Fruit fly (Drosophila melanogaster) whole organism, embryonic: ENCODE measurements around the gene PAPLA1.

ENCODE experiments used
- Blimp-1 ChIP-seq: fragments of 200-800 bp; sonication (Bioruptor generic); optimal IDR thresholded peaks from 3 replicates; lab custom pipeline; 2018; ENCODE audit warnings: missing biosample characterization, missing genetic modification characterization, mild to moderate bottlenecking, moderate library complexity, missing genetic modification reagents
- CG11723 ChIP-seq: fragments of 200-800 bp; sonication (Bioruptor generic); optimal IDR thresholded peaks from 2 replicates; lab custom pipeline; 2017; ENCODE audit warnings: missing biosample characterization, mild to moderate bottlenecking, missing genetic modification characterization
- CG13296 ChIP-seq: fragments of 200-800 bp; sonication (Bioruptor generic); optimal IDR thresholded peaks from 3 replicates; lab custom pipeline; 2018; ENCODE audit warnings: missing biosample characterization, mild to moderate bottlenecking, missing genetic modification characterization
- CG13624 ChIP-seq: fragments of 200-800 bp; sonication (Bioruptor generic); optimal IDR thresholded peaks from 2 replicates; lab custom pipeline; 2016; ENCODE audit warnings: missing biosample characterization, missing genetic modification characterization
- CG14710 ChIP-seq: fragments of 200-800 bp; sonication (Bioruptor generic); optimal IDR thresholded peaks from 3 replicates; lab custom pipeline; 2019; ENCODE audit warnings: missing biosample characterization, mild to moderate bottlenecking, missing genetic modification characterization, moderate library complexity
- CG14860 ChIP-seq: fragments of 200-800 bp; sonication (Bioruptor generic); IDR thresholded peaks from 3 replicates; pipeline ENCODE4 v1.3.6; 2022; ENCODE audit warnings: missing biosample characterization, missing genetic modification characterization; ENCODE audit not compliant: partially characterized antibody
- CG15514 ChIP-seq: fragments of 200-800 bp; sonication (Bioruptor generic); optimal IDR thresholded peaks from 3 replicates; lab custom pipeline; 2017; ENCODE audit warnings: missing biosample characterization, missing genetic modification characterization, mild to moderate bottlenecking, moderate library complexity, missing genetic modification reagents
- CG2120 ChIP-seq: fragments of 200-800 bp; sonication (Bioruptor generic); optimal IDR thresholded peaks from 3 replicates; lab custom pipeline; 2016; ENCODE audit warnings: missing biosample characterization, missing genetic modification characterization
- CG2129 ChIP-seq: fragments of 200-800 bp; sonication (Bioruptor generic); IDR thresholded peaks from 2 replicates; pipeline ENCODE4 v1.3.6; 2022; ENCODE audit warnings: missing biosample characterization, missing genetic modification characterization; ENCODE audit not compliant: partially characterized antibody
- CG3281 ChIP-seq: fragments of 200-800 bp; sonication (Bioruptor generic); optimal IDR thresholded peaks from 3 replicates; lab custom pipeline; 2017; ENCODE audit warnings: missing biosample characterization, mild to moderate bottlenecking, missing genetic modification characterization
- CG42726 ChIP-seq: fragments of 200-800 bp; sonication (Bioruptor generic); IDR thresholded peaks from 2 replicates; pipeline ENCODE4 v1.3.6; 2022; ENCODE audit warnings: missing biosample characterization, missing genetic modification characterization; ENCODE audit not compliant: partially characterized antibody
- CG7745 ChIP-seq: fragments of 200-800 bp; sonication (Bioruptor generic); optimal IDR thresholded peaks from 2 replicates; lab custom pipeline; 2018; ENCODE audit warnings: missing biosample characterization, mild to moderate bottlenecking, missing genetic modification characterization, moderate library complexity
- CG7963 ChIP-seq: fragments of 200-800 bp; sonication (Bioruptor generic); IDR thresholded peaks from 3 replicates; pipeline ENCODE4 v1.3.6; 2022; ENCODE audit warnings: missing biosample characterization, missing genetic modification characterization; ENCODE audit not compliant: partially characterized antibody
- CG8359 ChIP-seq: fragments of 200-800 bp; sonication (Bioruptor generic); optimal IDR thresholded peaks from 2 replicates; lab custom pipeline; 2017; ENCODE audit warnings: missing biosample characterization, mild to moderate bottlenecking, missing genetic modification characterization, borderline replicate concordance
- CG9215 ChIP-seq: fragments of 200-800 bp; sonication (Bioruptor generic); IDR thresholded peaks from 2 replicates; pipeline ENCODE4 v1.3.6; 2022; ENCODE audit warnings: missing biosample characterization, missing genetic modification characterization
- CG9797 ChIP-seq: fragments of 200-800 bp; sonication (Bioruptor generic); optimal IDR thresholded peaks from 3 replicates; lab custom pipeline; 2018; ENCODE audit warnings: missing biosample characterization, mild to moderate bottlenecking, missing genetic modification characterization
- Dp ChIP-seq: fragments of 200-800 bp; sonication (Bioruptor generic); optimal IDR thresholded peaks from 2 replicates; lab custom pipeline; 2018; ENCODE audit warnings: missing biosample characterization, mild to moderate bottlenecking, missing genetic modification characterization, moderate library complexity
- Dref ChIP-seq: fragments of 200-800 bp; sonication (Bioruptor generic); IDR thresholded peaks from 2 replicates; pipeline ENCODE4 v1.3.6; 2022; ENCODE audit warnings: missing biosample characterization, missing genetic modification characterization
- Gsc ChIP-seq: fragments of 200-800 bp; sonication (Bioruptor generic); IDR thresholded peaks from 2 replicates; pipeline ENCODE4 v1.3.6; 2022; ENCODE audit warnings: missing biosample characterization, missing genetic modification characterization
- HLH4C ChIP-seq: fragments of 200-800 bp; sonication (Bioruptor generic); IDR thresholded peaks from 3 replicates; pipeline ENCODE4 v1.3.6; 2022; ENCODE audit warnings: missing biosample characterization, missing genetic modification characterization; ENCODE audit not compliant: partially characterized antibody
- HLHmδ ChIP-seq: fragments of 200-800 bp; sonication (Bioruptor generic); optimal IDR thresholded peaks from 2 replicates; lab custom pipeline; 2018; ENCODE audit warnings: missing biosample characterization, mild to moderate bottlenecking, missing genetic modification characterization, moderate library complexity
- Hand ChIP-seq: fragments of 200-800 bp; sonication (Bioruptor generic); optimal IDR thresholded peaks from 2 replicates; lab custom pipeline; 2017; ENCODE audit warnings: mild to moderate bottlenecking, missing biosample characterization, missing genetic modification reagents, missing genetic modification characterization
- HmgZ ChIP-seq: fragments of 200-800 bp; sonication (Bioruptor generic); optimal IDR thresholded peaks from 2 replicates; lab custom pipeline; 2018; ENCODE audit warnings: missing biosample characterization, mild to moderate bottlenecking, missing genetic modification characterization
- Hmx ChIP-seq: fragments of 200-800 bp; sonication (Bioruptor generic); optimal IDR thresholded peaks from 2 replicates; lab custom pipeline; 2016; ENCODE audit warnings: missing biosample characterization, missing genetic modification characterization
- Hr51 ChIP-seq, 2 experiments: fragments of 200-800 bp; sonication (Bioruptor generic); optimal IDR thresholded peaks; 2 replicates in 1 of 2; 3 replicates in 1 of 2; lab custom pipeline; 2016 to 2018; ENCODE audit warnings: missing biosample characterization in 2 of 2, missing genetic modification characterization in 2 of 2, mild to moderate bottlenecking in 1 of 2, moderate library complexity in 1 of 2
- Jarid2 ChIP-seq: fragments of 200-800 bp; sonication (Bioruptor generic); optimal IDR thresholded peaks from 3 replicates; lab custom pipeline; 2017; ENCODE audit warnings: mild to moderate bottlenecking, missing biosample characterization, missing genetic modification reagents, missing genetic modification characterization
- Med ChIP-seq: fragments of 200-800 bp; sonication (Bioruptor generic); peaks from one replicate; lab custom pipeline; 2016; ENCODE audit warnings: missing biosample characterization, missing genetic modification characterization, mild to moderate bottlenecking, inconsistent platforms, moderate library complexity
- Pdp1 ChIP-seq, 2 experiments: fragments of 200-800 bp; sonication (Bioruptor generic); optimal IDR thresholded peaks; 3 replicates each; lab custom pipeline; 2016; ENCODE audit warnings: missing biosample characterization in 2 of 2, missing genetic modification characterization in 2 of 2, mild to moderate bottlenecking in 1 of 2, moderate library complexity in 1 of 2
- Sry-δ ChIP-seq: fragments of 200-800 bp; sonication (Bioruptor generic); optimal IDR thresholded peaks from 2 replicates; lab custom pipeline; 2016; ENCODE audit warnings: missing biosample characterization, missing genetic modification characterization
- Stat92E ChIP-seq, 3 experiments: fragments of >200 bp in 2 of 3; fragments of 200-800 bp in 1 of 3; sonication (Bioruptor generic) in 1 of 3; optimal IDR thresholded peaks; 2 replicates each; lab custom pipeline; 2017 to 2019; ENCODE audit warnings: missing biosample characterization in 3 of 3, missing genetic modification characterization in 3 of 3, mild to moderate bottlenecking in 1 of 3, moderate library complexity in 1 of 3
- Vsx1 ChIP-seq: fragments of 200-800 bp; sonication (Bioruptor generic); optimal IDR thresholded peaks from 2 replicates; lab custom pipeline; 2017; ENCODE audit warnings: missing biosample characterization, mild to moderate bottlenecking, missing genetic modification characterization, missing genetic modification reagents
- amos ChIP-seq: fragments of 200-800 bp; sonication (Bioruptor generic); IDR thresholded peaks from 2 replicates; pipeline ENCODE4 v1.3.6; 2022; ENCODE audit warnings: missing biosample characterization, missing genetic modification characterization; ENCODE audit not compliant: partially characterized antibody
- bbx ChIP-seq: fragments of 200-800 bp; sonication (Bioruptor generic); IDR thresholded peaks from 2 replicates; pipeline ENCODE4 v1.3.6; 2022; ENCODE audit warnings: missing biosample characterization, missing genetic modification characterization; ENCODE audit not compliant: partially characterized antibody
- caup ChIP-seq: fragments of 200-800 bp; sonication (Bioruptor generic); optimal IDR thresholded peaks from 3 replicates; lab custom pipeline; 2017; ENCODE audit warnings: missing biosample characterization, mild to moderate bottlenecking, missing genetic modification characterization, moderate library complexity; ENCODE audit not compliant: severe bottlenecking
- hb ChIP-seq: fragments of 200-800 bp; sonication (Bioruptor generic); IDR thresholded peaks from 3 replicates; pipeline ENCODE4 v1.3.6; 2022; ENCODE audit warnings: missing biosample characterization, missing genetic modification characterization; ENCODE audit not compliant: partially characterized antibody
- hbn ChIP-seq: fragments of 200-800 bp; sonication (Bioruptor generic); IDR thresholded peaks from 2 replicates; pipeline ENCODE4 v1.3.6; 2022; ENCODE audit warnings: missing biosample characterization, missing genetic modification characterization; ENCODE audit not compliant: partially characterized antibody
- knrl ChIP-seq: fragments of 200-800 bp; sonication (Bioruptor generic); IDR thresholded peaks from 3 replicates; pipeline ENCODE4 v1.3.6; 2022; ENCODE audit warnings: missing biosample characterization, missing genetic modification characterization; ENCODE audit not compliant: partially characterized antibody
- mld ChIP-seq: fragments of 200-800 bp; sonication (Bioruptor generic); IDR thresholded peaks from 3 replicates; pipeline ENCODE4 v1.3.6; 2022; ENCODE audit warnings: missing biosample characterization, missing genetic modification characterization; ENCODE audit not compliant: partially characterized antibody
- nerfin-2 ChIP-seq: fragments of 200-800 bp; sonication (Bioruptor generic); IDR thresholded peaks from 2 replicates; pipeline ENCODE4 v1.3.6; 2022; ENCODE audit warnings: missing biosample characterization, missing genetic modification characterization; ENCODE audit not compliant: partially characterized antibody
- oc ChIP-seq: fragments of 200-800 bp; sonication (Bioruptor generic); optimal IDR thresholded peaks from 2 replicates; lab custom pipeline; 2018; ENCODE audit warnings: missing biosample characterization, mild to moderate bottlenecking, missing genetic modification characterization, moderate library complexity
- ranshi ChIP-seq: fragments of 200-800 bp; sonication (Bioruptor generic); IDR thresholded peaks from 2 replicates; pipeline ENCODE4 v1.3.6; 2022; ENCODE audit warnings: missing biosample characterization, missing genetic modification characterization
- sens ChIP-seq: fragments of 200-800 bp; sonication (Bioruptor generic); peaks from one replicate; lab custom pipeline; 2016; ENCODE audit warnings: missing biosample characterization, missing genetic modification characterization
- sqz ChIP-seq: fragments of 200-800 bp; sonication (Bioruptor generic); optimal IDR thresholded peaks from 3 replicates; lab custom pipeline; 2018; ENCODE audit warnings: missing biosample characterization, mild to moderate bottlenecking, missing genetic modification characterization
- stwl ChIP-seq: fragments of 200-800 bp; sonication (Bioruptor generic); optimal IDR thresholded peaks from 3 replicates; lab custom pipeline; 2018; ENCODE audit warnings: missing biosample characterization, mild to moderate bottlenecking, missing genetic modification characterization, moderate library complexity
- zen2 ChIP-seq: fragments of 200-800 bp; sonication (Bioruptor generic); IDR thresholded peaks from 3 replicates; pipeline ENCODE4 v1.3.6; 2022; ENCODE audit warnings: missing biosample characterization, missing genetic modification characterization; ENCODE audit not compliant: partially characterized antibody

The PAPLA1 gene

dm6 chr2L:8126849-8127602 is 32.4 kb downstream of the PAPLA1 start, which contains the start of the genes CG12375 and CG8668 (continued):
- TF ChIP-seq ranshi (GFP tag; lab: Robert Waterston, UW) (peak; percentile 74; the same call in 1 of the 2 replicates), Sry-δ (GFP tag; lab: Kevin White, UChicago) (peak; percentile 92), HmgZ (tag; lab: Kevin White, UChicago) (peak; percentile 8), hbn (peak; percentile 80), sqz (GFP tag; lab: Kevin White, UChicago) (no peak), CG9797 (GFP tag; lab: Kevin White, UChicago) (peak; percentile 7), Vsx1 (GFP tag; lab: Kevin White, UChicago) (peak; percentile 91), Stat92E (GFP tag; optimal IDR thresholded peaks at IDR 0.05; lab: Kevin White, UChicago) (peak in 1 of 3 experiments; percentile 15), sens (GFP tag; lab: Kevin White, UChicago) (peak; percentile 90), Blimp-1 (GFP tag; lab: Kevin White, UChicago) (no peak), zen2 (GFP tag; lab: Robert Waterston, UW) (peak; percentile 76; the same call in 2 of the 3 replicates), hb (GFP tag; lab: Robert Waterston, UW) (peak; percentile 76; the same call in 2 of the 3 replicates), CG11723 (GFP tag; lab: Kevin White, UChicago) (no peak), CG8359 (GFP tag; lab: Kevin White, UChicago) (no peak), CG14710 (tag; lab: Kevin White, UChicago) (peak; percentile 40), CG13296 (GFP tag; lab: Kevin White, UChicago) (peak; percentile 13), caup (GFP tag; lab: Kevin White, UChicago) (no peak), Med (peak; percentile 79), bbx (GFP tag; lab: Robert Waterston, UW) (peak; percentile 88), CG7963 (GFP tag; lab: Robert Waterston, UW) (peak; percentile 74; the same call in 2 of the 3 replicates), Dref (GFP tag; lab: Robert Waterston, UW) (peak; percentile 87), CG2129 (GFP tag; lab: Robert Waterston, UW) (peak; percentile 36), Hr51 (GFP tag; optimal IDR thresholded peaks at IDR 0.05; lab: Kevin White, UChicago) (no peak), HLHmδ (no peak), Pdp1 (GFP tag; optimal IDR thresholded peaks at IDR 0.05; lab: Kevin White, UChicago) (peak in 1 of 2 experiments; percentile 18), CG15514 (peak; percentile 54), stwl (tag; lab: Kevin White, UChicago) (peak; percentile 83), knrl (peak; percentile 75), Gsc (GFP tag; lab: Robert Waterston, UW) (no peak), oc (no peak), CG13624 (GFP tag; lab: Kevin White, UChicago) (peak; percentile 28), nerfin-2 (GFP tag; lab: Robert Waterston, UW) (peak; percentile 64), CG42726 (GFP tag; lab: Robert Waterston, UW) (peak; percentile 5; the same call in 1 of the 2 replicates), CG3281 (GFP tag; lab: Kevin White, UChicago) (peak; percentile 13), CG9215 (GFP tag; lab: Robert Waterston, UW) (no peak), Hand (GFP tag; lab: Kevin White, UChicago) (no peak), HLH4C (GFP tag; lab: Robert Waterston, UW) (peak; percentile 79), Dp (peak; percentile 37), Jarid2 (GFP tag; lab: Kevin White, UChicago) (peak; percentile 48), mld (GFP tag; lab: Robert Waterston, UW) (peak; percentile 57; the same call in 2 of the 3 replicates), amos (GFP tag; lab: Robert Waterston, UW) (peak; percentile 85; the same call in 1 of the 2 replicates), CG14860 (GFP tag; lab: Robert Waterston, UW) (peak; percentile 58; the same call in 2 of the 3 replicates), CG2120 (peak; percentile 2), Hmx (no peak), CG7745 (tag; lab: Kevin White, UChicago) (no peak)
